Worm (Caenorhabditis elegans): Measurements from ENCODE around the gene try-5.

DNA sequence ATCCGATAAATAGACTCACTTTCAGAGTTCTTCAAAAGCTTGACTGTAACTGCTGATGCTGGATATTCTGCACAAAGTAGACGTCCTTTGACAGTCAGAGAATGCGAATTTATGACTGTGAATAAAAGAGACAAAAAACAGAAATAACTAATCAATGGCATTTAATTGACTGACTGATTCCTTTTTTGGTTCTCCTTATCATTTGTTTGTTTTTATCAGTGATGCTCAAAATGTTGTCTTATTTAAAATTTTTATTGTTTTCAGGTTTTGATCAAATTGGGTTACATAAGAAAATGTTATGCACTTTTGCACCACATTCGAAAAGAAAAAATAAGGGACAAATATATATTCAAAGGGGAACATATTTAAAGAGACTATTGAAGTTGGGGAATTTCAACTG, 9.5 kb downstream of the try-5 start, which contains the start of gene ttr-49:
- no peak for TF ChIP-seq cog-1 (tag; optimal IDR thresholded peaks at IDR 0.05)
- no peak for TF ChIP-seq klf-2 (GFP tag; conservative IDR thresholded peaks at IDR 0.05)
- TF ChIP-seq med-1 (GFP tag; optimal IDR thresholded peaks at IDR 0.05; ENCODE audit: insufficient read depth), result no peak
- TF ChIP-seq flt-1 (GFP tag; IDR thresholded peaks at IDR 0.05), result no peak
- TF ChIP-seq ztf-29 (GFP tag; IDR thresholded peaks at IDR 0.05), result no peak
- no peak for TF ChIP-seq ref-1 (GFP tag; conservative IDR thresholded peaks at IDR 0.05)
- no peak for TF ChIP-seq tab-1 (GFP tag; IDR thresholded peaks at IDR 0.05)
- TF ChIP-seq ztf-23 (GFP tag; IDR thresholded peaks at IDR 0.05), result no peak
